Worm (Caenorhabditis elegans) whole organism, L4 larva: ENCODE data around the gene Y37H2A.11.

Experiments
- T20F7.1 ChIP-seq: fragments of 200-800 bp; sonication (Bioruptor generic); optimal IDR thresholded peaks from 2 replicates; lab custom pipeline; 2018; ENCODE audit warnings: mild to moderate bottlenecking, missing genetic modification characterization, missing compliant biosample characterization
- T26A8.4 ChIP-seq: fragments of 200-800 bp; sonication (Bioruptor generic); IDR thresholded peaks from 2 replicates; pipeline ENCODE4 v1.3.6; 2022; ENCODE audit warnings: missing genetic modification characterization, missing compliant biosample characterization
- ZK546.5 ChIP-seq, 2 experiments: sonication (generic microtip); optimal IDR thresholded peaks; 2 replicates each; lab custom pipeline; 2017; ENCODE audit warnings: missing biosample characterization in 2 of 2, missing genetic modification characterization in 2 of 2
- aha-1 ChIP-seq: fragments of 150-350 bp; peaks from one replicate; lab custom pipeline; 2014; ENCODE audit warnings: missing biosample characterization, missing genetic modification characterization
- ceh-82 ChIP-seq: sonication (generic microtip); optimal IDR thresholded peaks from 2 replicates; lab custom pipeline; 2017; ENCODE audit warnings: missing biosample characterization, missing genetic modification characterization
- ctbp-1 ChIP-seq: fragments of 200-800 bp; sonication (Bioruptor generic); IDR thresholded peaks from 2 replicates; pipeline ENCODE4 v1.3.6; 2022; ENCODE audit warnings: missing genetic modification reagents, missing genetic modification characterization, missing compliant biosample characterization
- dmd-6 ChIP-seq: fragments of 200-800 bp; sonication (Bioruptor generic); IDR thresholded peaks from 2 replicates; pipeline ENCODE4 v1.3.6; 2022; ENCODE audit warnings: missing genetic modification reagents, missing genetic modification characterization, missing compliant biosample characterization
- dmd-8 ChIP-seq: fragments of 200-800 bp; sonication (Bioruptor generic); IDR thresholded peaks from 2 replicates; pipeline ENCODE4 v1.3.6; 2022; ENCODE audit warnings: missing genetic modification characterization, missing compliant biosample characterization
- dmd-9 ChIP-seq: fragments of 200-800 bp; sonication (Bioruptor generic); IDR thresholded peaks from 2 replicates; pipeline ENCODE4 v1.3.6; 2022; ENCODE audit warnings: missing genetic modification reagents, missing genetic modification characterization, missing compliant biosample characterization
- duxl-1 ChIP-seq: sonication (generic microtip); optimal IDR thresholded peaks from 2 replicates; lab custom pipeline; 2016; ENCODE audit warnings: mild to moderate bottlenecking, missing genetic modification characterization, moderate library complexity, missing compliant biosample characterization; ENCODE audit not compliant: poor library complexity
- egl-27 ChIP-seq: sonication (generic microtip); optimal IDR thresholded peaks from 3 replicates; lab custom pipeline; 2017; ENCODE audit warnings: missing biosample characterization, missing genetic modification reagents, missing genetic modification characterization
- hif-1 ChIP-seq, 2 experiments: sonication (generic microtip); optimal IDR thresholded peaks; 2 replicates each; lab custom pipeline; 2016 to 2017; ENCODE audit warnings: missing compliant biosample characterization in 2 of 2, missing genetic modification characterization in 2 of 2, missing genetic modification reagents in 2 of 2, missing genotype in 2 of 2, mild to moderate bottlenecking in 1 of 2
- hlh-11 ChIP-seq: fragments of 200-800 bp; sonication (Bioruptor generic); optimal IDR thresholded peaks from 2 replicates; lab custom pipeline; 2018; ENCODE audit warnings: mild to moderate bottlenecking, missing genetic modification characterization, missing compliant biosample characterization
- hmg-1.1 ChIP-seq: fragments of 200-800 bp; sonication (Bioruptor generic); IDR thresholded peaks from 2 replicates; pipeline ENCODE4 v1.3.6; 2022; ENCODE audit warnings: missing genetic modification reagents, missing genetic modification characterization, missing compliant biosample characterization
- lim-7 ChIP-seq: fragments of 200-800 bp; sonication (Bioruptor generic); IDR thresholded peaks from 2 replicates; pipeline ENCODE4 v1.3.6; 2022; ENCODE audit warnings: missing genetic modification characterization, missing compliant biosample characterization
- lin-29 ChIP-seq: fragments of 200-800 bp; sonication (Bioruptor generic); IDR thresholded peaks from 2 replicates; pipeline ENCODE4 v1.3.6; 2022; ENCODE audit warnings: missing genetic modification reagents, missing genetic modification characterization, missing compliant biosample characterization
- lin-38 ChIP-seq: fragments of 200-800 bp; sonication (Bioruptor generic); IDR thresholded peaks from 2 replicates; pipeline ENCODE4 v1.3.6; 2022; ENCODE audit warnings: missing genetic modification reagents, missing genetic modification characterization, missing compliant biosample characterization
- lin-39 ChIP-seq: fragments of 150-350 bp; optimal IDR thresholded peaks from 2 replicates; lab custom pipeline; 2014; ENCODE audit warnings: missing biosample characterization, missing genetic modification reagents, missing genetic modification characterization
- lir-3 ChIP-seq: sonication (generic microtip); optimal IDR thresholded peaks from 2 replicates; lab custom pipeline; 2016; ENCODE audit warnings: mild to moderate bottlenecking, missing genetic modification characterization, missing compliant biosample characterization
- madf-5 ChIP-seq, 2 experiments: fragments of 200-800 bp; sonication (Bioruptor generic); IDR thresholded peaks; 2 replicates each; pipeline ENCODE4 v1.3.6; 2022; ENCODE audit warnings: missing compliant biosample characterization in 2 of 2, missing genetic modification characterization in 2 of 2
- mes-2 ChIP-seq: sonication (generic microtip); optimal IDR thresholded peaks from 2 replicates; lab custom pipeline; 2016; ENCODE audit warnings: missing genotype, mild to moderate bottlenecking, missing genetic modification characterization, missing compliant biosample characterization; ENCODE audit not compliant: poor library complexity, severe bottlenecking
- nhr-102 ChIP-seq: sonication (generic microtip); optimal IDR thresholded peaks from 2 replicates; lab custom pipeline; 2016; ENCODE audit warnings: mild to moderate bottlenecking, missing genetic modification characterization, moderate library complexity, missing compliant biosample characterization
- nhr-237 ChIP-seq: sonication (generic microtip); optimal IDR thresholded peaks from 2 replicates; lab custom pipeline; 2017; ENCODE audit warnings: missing biosample characterization, missing genetic modification characterization
- nhr-25 ChIP-seq: sonication (generic microtip); optimal IDR thresholded peaks from 2 replicates; lab custom pipeline; 2017; ENCODE audit warnings: missing genetic modification characterization, mild to moderate bottlenecking, missing compliant biosample characterization, antibody characterized with exemption, moderate library complexity, borderline replicate concordance; ENCODE audit not compliant: insufficient read depth
- nhr-48 ChIP-seq: sonication (generic microtip); optimal IDR thresholded peaks from 2 replicates; lab custom pipeline; 2016; ENCODE audit warnings: mild to moderate bottlenecking, missing genetic modification characterization, missing compliant biosample characterization
- saeg-2 ChIP-seq: fragments of 200-800 bp; sonication (Bioruptor generic); IDR thresholded peaks from 2 replicates; pipeline ENCODE4 v1.3.6; 2022; ENCODE audit warnings: missing genetic modification reagents, missing genetic modification characterization, missing compliant biosample characterization
- sdz-12 ChIP-seq: fragments of 200-800 bp; sonication (Bioruptor generic); optimal IDR thresholded peaks from 2 replicates; lab custom pipeline; 2018; ENCODE audit warnings: mild to moderate bottlenecking, missing genetic modification characterization, missing compliant biosample characterization
- unc-62 ChIP-seq, 3 experiments: fragments of 150-350 bp in 1 of 3; sonication (generic microtip); optimal IDR thresholded peaks in 2 of 3; peaks in 1 of 3; 1 replicate in 1 of 3; 2 replicates in 2 of 3; lab custom pipeline; 2014 to 2017; ENCODE audit warnings: missing biosample characterization in 3 of 3, missing genetic modification characterization in 3 of 3, missing genetic modification reagents in 3 of 3, missing genotype in 1 of 3
- zfp-2 ChIP-seq: sonication (generic microtip); optimal IDR thresholded peaks from 2 replicates; lab custom pipeline; 2016; ENCODE audit warnings: mild to moderate bottlenecking, missing genetic modification characterization, missing compliant biosample characterization
- zip-11 ChIP-seq: fragments of 200-800 bp; sonication (Bioruptor generic); IDR thresholded peaks from 2 replicates; pipeline ENCODE4 v1.3.6; 2022; ENCODE audit warnings: missing genetic modification characterization, missing compliant biosample characterization

Y37H2A.11 gene

DNA sequence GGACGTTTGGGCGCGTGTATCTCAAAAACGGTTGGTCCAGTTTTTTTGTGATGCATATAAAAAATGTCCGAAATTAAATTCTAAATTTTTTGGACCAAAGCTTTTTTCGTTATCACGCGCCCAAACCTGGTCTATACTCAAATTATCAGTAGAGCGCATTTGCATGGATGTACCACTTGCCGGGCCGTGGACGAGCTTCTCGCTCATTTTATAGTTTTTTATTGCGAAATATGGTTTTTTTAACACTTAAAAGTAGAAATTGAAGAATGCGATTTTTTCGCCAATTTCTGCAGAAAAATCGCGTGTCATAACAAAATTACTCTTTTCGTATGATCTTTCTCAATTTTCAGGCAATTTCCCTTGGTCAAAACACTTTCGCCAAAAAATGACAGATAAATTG is 26.2 kb upstream of the Y37H2A.11 start:
- TF ChIP-seq mes-2 (tag; lab: Kevin White, UChicago) (peak; percentile 45), lin-38 (GFP tag; lab: Robert Waterston, UW) (peak; percentile 92), aha-1 (tag; lab: Kevin White, UChicago) (peak; percentile 34)

DNA sequence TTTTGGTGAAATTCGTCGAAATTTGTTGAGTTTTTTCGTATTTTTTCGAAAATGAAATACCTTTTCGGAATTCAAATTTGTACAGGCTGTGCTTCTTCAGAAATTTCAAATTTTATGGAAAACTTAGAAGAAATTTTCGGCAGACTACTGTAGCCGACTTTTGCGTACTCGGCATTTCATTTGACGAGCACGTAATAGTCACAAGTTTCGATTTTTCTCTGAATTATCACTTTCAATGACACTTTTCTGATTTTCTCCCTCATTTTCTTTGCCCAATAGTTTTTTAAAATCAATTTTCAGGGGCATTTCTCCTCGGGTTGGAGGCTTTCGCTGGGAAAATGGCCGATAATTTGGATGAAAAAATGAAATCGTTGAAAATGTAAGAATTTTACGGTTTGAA is 17.6 kb upstream of the Y37H2A.11 start, which contains the start of gene fbxa-107:
fbxa-107 (plus strand) TSS at position 301 of the 400 bp plus-strand sequence.
- no peak for TF ChIP-seq hlh-11
- TF ChIP-seq lir-3 = no peak
- no peak for TF ChIP-seq nhr-48 (tag; lab: Kevin White, UChicago)
- TF ChIP-seq dmd-6 (GFP tag; lab: Robert Waterston, UW) = no peak
- TF ChIP-seq madf-5 (GFP tag; IDR thresholded peaks at IDR 0.05; lab: Robert Waterston, UW) = no peak
- no peak for TF ChIP-seq nhr-102 (tag; lab: Kevin White, UChicago)
- TF ChIP-seq ZK546.5 (tag; optimal IDR thresholded peaks at IDR 0.05; lab: Kevin White, UChicago) = no peak
- no peak for TF ChIP-seq sdz-12 (GFP tag; lab: Kevin White, UChicago)
- no peak for TF ChIP-seq saeg-2 (GFP tag; lab: Robert Waterston, UW)
- TF ChIP-seq dmd-9 = no peak
- no peak for TF ChIP-seq lim-7 (GFP tag; lab: Robert Waterston, UW)
- no peak for TF ChIP-seq dmd-8 (GFP tag; lab: Robert Waterston, UW)
- TF ChIP-seq zfp-2 (tag; lab: Kevin White, UChicago) = no peak

DNA sequence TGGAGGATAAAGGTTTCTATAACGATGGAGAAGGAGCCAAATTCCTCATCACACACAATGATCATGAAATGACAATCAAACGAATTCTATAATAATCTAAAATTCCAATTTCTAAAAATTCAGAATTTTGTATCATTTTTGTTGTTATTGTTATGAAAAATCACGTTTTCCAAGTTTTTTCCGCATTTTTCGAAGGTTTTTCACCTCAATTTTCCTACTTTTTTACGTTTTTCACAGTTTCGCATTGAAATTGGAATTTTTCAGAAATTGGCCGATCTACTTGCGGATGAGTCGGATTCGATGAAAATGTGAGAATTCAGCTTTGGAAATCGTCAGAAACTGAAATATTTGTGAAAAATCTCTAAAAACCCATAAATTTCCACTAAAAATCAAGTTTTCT is 16.2 kb upstream of the Y37H2A.11 start, which contains the start of gene fbxa-210:
fbxa-210 (plus strand) TSS at position 301 of the 400 bp plus-strand sequence.
- TF ChIP-seq aha-1 (tag; lab: Kevin White, UChicago) = peak; percentile 34
- no peak for TF ChIP-seq dmd-6 (GFP tag; lab: Robert Waterston, UW)
- no peak for TF ChIP-seq duxl-1

DNA sequence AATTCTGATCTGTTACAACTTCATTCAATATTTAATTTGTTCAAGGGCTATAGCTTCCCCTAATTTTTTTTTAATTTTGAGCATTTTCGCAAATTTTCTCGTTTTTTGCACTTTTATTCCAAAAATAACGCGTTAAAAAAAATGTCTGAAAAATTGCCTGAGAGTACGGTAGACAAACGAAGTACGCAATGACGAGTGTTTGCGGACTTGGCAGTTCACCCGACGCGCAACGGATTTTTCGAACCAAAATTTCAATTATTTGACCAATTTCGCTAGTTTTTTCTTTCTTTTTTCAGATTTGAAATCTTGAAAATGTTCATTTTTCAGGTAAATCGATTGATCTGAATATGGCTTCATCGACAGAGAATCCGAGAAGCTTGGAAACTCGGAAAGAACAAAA is 14.1 kb upstream of the Y37H2A.11 start, which contains the start of gene fbxa-211:
fbxa-211 (plus strand) TSS at position 328 of the 400 bp plus-strand sequence.
- TF ChIP-seq hmg-1.1 (GFP tag; lab: Robert Waterston, UW) = no peak
- 0 out of 2 replicates have a peak, but pooled peaks have one; percentile 21 for TF ChIP-seq lin-38 (GFP tag; lab: Robert Waterston, UW)
- no peak for TF ChIP-seq nhr-237 (tag; lab: Kevin White, UChicago)
- no peak for TF ChIP-seq unc-62 (GFP tag; optimal IDR thresholded peaks at IDR 0.05 in 1 of 2; lab: Kevin White, UChicago)
- no peak for TF ChIP-seq unc-62 (tag; optimal IDR thresholded peaks at IDR 0.05; lab: Kevin White, UChicago)
- no peak for TF ChIP-seq lin-29 (GFP tag; lab: Robert Waterston, UW)
- no peak for TF ChIP-seq ctbp-1 (GFP tag; lab: Robert Waterston, UW)
- no peak for TF ChIP-seq T20F7.1
- TF ChIP-seq aha-1 (tag; lab: Kevin White, UChicago) = peak; percentile 93
- TF ChIP-seq hif-1 (tag; optimal IDR thresholded peaks at IDR 0.05; lab: Kevin White, UChicago) = no peak
- no peak for TF ChIP-seq lin-39 (tag; lab: Kevin White, UChicago)
- TF ChIP-seq egl-27 = no peak
- TF ChIP-seq ceh-82 (tag; lab: Kevin White, UChicago) = no peak
- no peak for TF ChIP-seq T26A8.4 (GFP tag; lab: Robert Waterston, UW)
- TF ChIP-seq nhr-25 (tag; lab: Kevin White, UChicago) = no peak

DNA sequence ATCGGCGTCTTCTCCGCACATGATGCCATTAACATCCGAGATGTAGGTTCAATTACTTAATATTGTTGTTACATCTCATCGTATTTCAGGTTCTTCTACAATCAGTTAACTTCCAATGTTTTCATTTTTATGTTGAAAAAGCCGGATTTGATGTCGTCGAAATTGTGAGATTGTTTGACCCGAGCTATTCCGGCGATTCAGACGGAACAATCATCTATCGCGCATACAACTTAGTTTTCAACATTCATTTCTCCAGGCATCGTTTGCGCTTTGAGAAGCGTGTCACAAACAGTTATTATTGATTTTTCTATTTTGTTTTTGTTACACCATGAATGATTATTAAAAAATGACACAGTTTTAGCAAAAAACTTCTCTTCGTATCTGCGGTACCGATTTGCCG is 12.7 kb upstream of the Y37H2A.11 start:
- TF ChIP-seq aha-1 (tag; lab: Kevin White, UChicago) = peak; percentile 91
- no peak for TF ChIP-seq zip-11 (GFP tag; lab: Robert Waterston, UW)
